Worm (Caenorhabditis elegans) whole organism, L2 larva: ENCODE results near the gene ubxn-5.

Experiments
- ama-1 ChIP-seq: fragments of 150-350 bp; optimal IDR thresholded peaks from 2 replicates; lab custom pipeline; 2018; ENCODE audit warnings: inconsistent platforms
- egl-27 ChIP-seq: sonication (generic microtip); optimal IDR thresholded peaks from 3 replicates; lab custom pipeline; 2017; ENCODE audit warnings: missing biosample characterization, missing genetic modification reagents, missing genetic modification characterization
- mdl-1 ChIP-seq, 2 experiments: fragments of 150-350 bp in 1 of 2; sonication (generic microtip) in 1 of 2; optimal IDR thresholded peaks; 2 replicates each; lab custom pipeline; 2017; ENCODE audit warnings: missing biosample characterization in 2 of 2, missing genetic modification characterization in 2 of 2
- nhr-11 ChIP-seq: fragments of 150-350 bp; optimal IDR thresholded peaks from 2 replicates; lab custom pipeline; 2014; ENCODE audit warnings: missing biosample characterization, missing genetic modification characterization
- nhr-77 ChIP-seq: fragments of 150-350 bp; optimal IDR thresholded peaks from 2 replicates; lab custom pipeline; 2014; ENCODE audit warnings: missing biosample characterization, missing genetic modification characterization

DNA sequence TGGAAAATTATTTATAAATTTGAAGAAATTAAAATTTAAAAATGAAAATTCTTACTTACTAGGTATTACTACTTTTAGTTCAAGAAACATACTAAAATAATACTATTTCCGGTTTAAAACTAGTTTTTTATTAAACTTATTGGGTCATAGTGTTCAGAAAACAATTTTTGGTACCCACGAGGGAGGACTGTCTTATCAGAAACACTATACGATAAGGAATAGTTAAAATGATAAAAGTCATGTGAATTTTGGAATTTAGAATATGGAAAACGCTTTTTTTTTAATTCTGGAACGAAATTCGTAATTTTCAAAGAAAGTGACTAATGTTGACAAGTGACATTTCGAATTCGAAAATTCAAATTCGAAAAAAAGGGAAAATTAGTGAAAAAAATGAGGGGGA is 47.4 kb upstream of the ubxn-5 start:
- TF ChIP-seq egl-27 (no peak), mdl-1 (tag; optimal IDR thresholded peaks at IDR 0.05; lab: Kevin White, UChicago) (no peak), nhr-77 (tag; lab: Kevin White, UChicago) (no peak), nhr-11 (tag; lab: Kevin White, UChicago) (no peak), ama-1 (no peak)
